Worm (Caenorhabditis elegans) whole organism, midembryonic: ENCODE data around the gene cwf-19L2.

Source experiments
- T22C8.4 ChIP-seq: fragments of 200-800 bp; sonication (Bioruptor generic); IDR thresholded peaks from 2 replicates; pipeline ENCODE4 v1.3.6; 2022; ENCODE audit warnings: missing genetic modification characterization, missing compliant biosample characterization
- tab-1 ChIP-seq: fragments of 200-800 bp; sonication (Bioruptor generic); IDR thresholded peaks from 2 replicates; pipeline ENCODE4 v1.3.6; 2022; ENCODE audit warnings: missing genetic modification characterization, missing compliant biosample characterization
- ztf-29 ChIP-seq: fragments of 200-800 bp; sonication (Bioruptor generic); IDR thresholded peaks from 2 replicates; pipeline ENCODE4 v1.3.6; 2022; ENCODE audit warnings: missing genetic modification reagents, missing genetic modification characterization, missing compliant biosample characterization

- TF ChIP-seq ztf-29 (GFP tag; lab: Robert Waterston, UW) (no peak), T22C8.4 (GFP tag; lab: Robert Waterston, UW) (no peak), tab-1 (GFP tag; lab: Robert Waterston, UW) (no peak)
Measured at ce11 chrIII:7292569-7292968, 865 bp upstream of the cwf-19L2 start.
